Worm (Caenorhabditis elegans) whole organism, dauer: ENCODE results near the gene pfd-4.

Experiments
- unc-62 ChIP-seq: sonication (generic microtip); optimal IDR thresholded peaks from 2 replicates; lab custom pipeline; 2017; ENCODE audit warnings: missing biosample characterization, missing genetic modification reagents, missing genetic modification characterization

Gene pfd-4

ce11 chrIV:11344288-11344687 is 29.3 kb downstream of the pfd-4 start:
- no peak for TF ChIP-seq unc-62

DNA sequence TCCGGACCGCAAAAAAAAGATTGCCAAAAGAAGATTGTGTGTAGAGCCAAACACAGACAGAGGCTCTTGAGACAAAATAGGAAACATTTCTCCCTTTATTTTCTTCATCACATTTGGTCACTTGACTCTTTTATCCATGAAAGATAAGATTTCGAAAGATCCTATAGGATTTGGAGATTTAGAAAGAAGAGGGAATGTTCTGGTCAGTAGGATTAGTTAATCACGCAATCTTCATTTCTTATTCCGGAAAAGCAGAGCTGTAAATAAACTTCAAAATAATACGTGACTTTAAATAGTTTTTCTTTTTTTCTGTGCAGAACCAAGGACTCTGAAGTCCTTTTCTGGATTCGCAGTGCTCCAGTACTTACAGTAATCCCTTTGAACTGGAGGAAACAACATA is 32.3 kb downstream of the pfd-4 start:
- no peak for TF ChIP-seq unc-62

DNA sequence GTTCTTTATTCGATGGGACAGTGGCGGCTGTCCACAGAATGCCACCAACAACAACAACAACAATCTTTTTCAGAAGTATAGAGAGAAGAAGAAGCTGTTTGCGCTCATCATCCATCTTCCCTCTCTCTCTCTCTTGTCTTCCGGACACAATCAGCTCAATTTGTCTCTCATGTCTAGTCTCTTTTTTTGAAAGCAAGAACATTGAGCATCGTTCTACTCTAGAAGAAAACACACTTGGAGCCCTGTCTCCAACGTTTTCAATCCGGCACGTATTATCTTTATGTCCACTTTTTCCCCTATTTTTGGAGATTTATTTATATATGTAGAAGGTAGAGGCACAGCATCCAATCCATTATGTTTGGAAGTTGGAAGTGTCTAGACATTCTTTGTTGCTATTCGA is 33.8 kb downstream of the pfd-4 start:
- TF ChIP-seq unc-62: no peak

DNA sequence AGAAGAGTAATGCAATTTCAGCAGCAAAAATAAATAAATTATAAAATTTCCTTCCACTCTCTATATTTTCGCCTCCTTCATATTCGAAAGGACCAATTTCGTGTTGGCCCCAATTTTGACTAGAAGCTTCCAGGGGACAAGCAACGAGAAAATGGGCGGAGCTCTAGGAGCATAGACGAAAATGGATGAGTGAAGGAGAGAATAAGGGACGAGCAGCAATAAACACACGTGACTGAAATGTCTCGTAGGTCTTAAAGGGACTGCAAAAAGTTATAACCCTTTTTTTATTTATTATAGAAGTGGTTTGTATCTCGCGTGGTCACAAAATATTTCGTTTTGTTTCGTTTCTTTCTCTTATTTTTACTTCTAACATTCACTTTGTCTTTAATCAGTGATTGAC is 34.7 kb downstream of the pfd-4 start:
- no peak for TF ChIP-seq unc-62

DNA sequence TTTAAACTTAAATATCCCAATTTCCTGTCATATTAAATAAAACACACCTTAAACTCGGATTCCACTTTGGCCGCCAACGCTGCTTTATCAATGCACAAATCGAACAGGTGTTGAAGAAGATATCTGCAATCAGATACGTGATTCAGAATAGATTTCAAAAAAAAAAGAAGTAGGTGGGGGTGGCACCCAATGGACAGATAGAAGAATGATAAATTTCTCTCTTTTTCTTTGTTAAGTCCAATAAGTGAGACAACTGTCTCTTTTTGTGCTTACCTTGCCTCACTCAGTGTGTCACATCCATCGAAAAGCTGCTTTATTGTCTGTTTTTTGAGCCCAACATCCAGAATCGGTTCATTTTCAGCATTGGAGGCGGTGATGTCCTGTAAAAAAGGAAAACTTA is 35.8 kb downstream of the pfd-4 start:
- no peak for TF ChIP-seq unc-62

ce11 chrIV:11351563-11351962 is 36.6 kb downstream of the pfd-4 start:
- no peak for TF ChIP-seq unc-62

DNA sequence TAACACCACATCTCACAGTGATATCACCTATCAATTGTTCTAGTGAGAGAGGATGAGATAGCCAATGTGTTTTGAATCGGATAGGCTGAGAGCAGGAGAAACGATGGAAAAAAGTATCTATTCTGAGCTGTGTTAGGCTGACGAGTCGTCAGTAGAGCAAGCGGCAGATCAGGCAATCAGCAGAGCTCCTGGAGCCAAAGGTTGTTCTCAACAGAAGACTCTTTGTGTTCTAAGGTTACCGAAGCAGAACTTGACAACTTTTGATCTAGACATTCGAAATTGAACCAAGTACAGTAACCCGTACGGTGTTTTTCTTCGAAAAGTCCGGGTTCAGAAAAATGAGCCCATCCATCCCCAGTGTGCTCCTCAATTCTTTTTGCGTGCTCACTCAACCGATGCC is 37.8 kb downstream of the pfd-4 start:
- no peak for TF ChIP-seq unc-62

DNA sequence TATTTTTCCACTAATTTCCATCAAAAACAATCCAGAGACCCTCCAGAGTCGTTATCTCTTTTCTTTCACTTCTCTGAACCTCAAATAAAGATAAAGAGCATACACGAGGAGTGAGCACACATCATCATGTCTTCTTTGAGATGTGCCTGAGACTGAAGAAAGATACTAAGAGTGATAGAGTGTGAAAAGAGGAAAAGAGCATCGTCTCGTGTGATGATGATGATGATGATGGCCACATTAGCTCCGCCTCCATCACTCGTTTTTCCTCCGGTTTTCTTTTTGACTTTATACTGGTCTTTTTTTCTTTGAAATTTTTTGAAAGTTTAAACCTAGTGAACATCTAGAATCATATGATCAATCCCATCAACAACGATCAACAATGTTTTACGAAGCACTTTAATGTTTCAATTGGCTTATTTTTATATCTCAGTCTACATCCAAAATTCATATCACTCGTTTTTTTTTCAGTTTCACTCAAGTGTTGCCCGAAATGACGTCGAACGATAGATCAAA is 39.0 kb downstream of the pfd-4 start, which contains the start of gene T01G1.2:
T01G1.2 (plus strand) TSS at position 463 of the 513 bp plus-strand sequence.
- TF ChIP-seq unc-62: no peak

- no peak for TF ChIP-seq unc-62
These were observed 44.8 kb downstream of the pfd-4 start, which contains the start of gene klp-12 for ce11 chrIV:11359769-11360168. Gene klp-12, minus strand, starts transcription at chrIV:11359869.

- TF ChIP-seq unc-62: no peak
These were observed 46.4 kb downstream of the pfd-4 start, which contains the start of gene T01G1.4 for ce11 chrIV:11361409-11361808. Gene T01G1.4, minus strand, starts transcription at chrIV:11361509.

ce11 chrIV:11363806-11364562 is 49.0 kb downstream of the pfd-4 start:
- no peak for TF ChIP-seq unc-62
